Worm (Caenorhabditis elegans) whole organism, L2 larva: ENCODE data around the gene H01M10.2.
A peak's percentile ranks its signal among the peaks of the same experiment; 100 is the strongest.

Experiments
- F13H6.1 ChIP-seq: sonication (generic microtip); optimal IDR thresholded peaks from 2 replicates; lab custom pipeline; 2016; ENCODE audit warnings: missing genetic modification characterization, missing compliant biosample characterization
- crh-2 ChIP-seq: sonication (generic microtip); optimal IDR thresholded peaks from 2 replicates; lab custom pipeline; 2017; ENCODE audit warnings: missing biosample characterization, missing genetic modification characterization
- egl-27 ChIP-seq: sonication (generic microtip); optimal IDR thresholded peaks from 3 replicates; lab custom pipeline; 2017; ENCODE audit warnings: missing biosample characterization, missing genetic modification reagents, missing genetic modification characterization
- fos-1 ChIP-seq: fragments of 150-350 bp; optimal IDR thresholded peaks from 2 replicates; lab custom pipeline; 2014; ENCODE audit warnings: missing biosample characterization, missing genetic modification characterization
- lsy-2 ChIP-seq, 2 experiments: fragments of 150-350 bp in 1 of 2; sonication (generic microtip) in 1 of 2; optimal IDR thresholded peaks; 2 replicates each; lab custom pipeline; 2014 to 2017; ENCODE audit warnings: missing biosample characterization in 2 of 2, missing genetic modification characterization in 2 of 2
- mab-5 ChIP-seq: fragments of 150-350 bp; optimal IDR thresholded peaks from 2 replicates; lab custom pipeline; 2014; ENCODE audit warnings: missing biosample characterization, missing genetic modification characterization
- nhr-129 ChIP-seq: fragments of 150-350 bp; optimal IDR thresholded peaks from 2 replicates; lab custom pipeline; 2014; ENCODE audit warnings: missing biosample characterization, missing genetic modification characterization
- snpc-4 ChIP-seq: fragments of 150-350 bp; optimal IDR thresholded peaks from 2 replicates; lab custom pipeline; 2014; ENCODE audit warnings: missing biosample characterization, missing genetic modification characterization
- unc-55 ChIP-seq: fragments of 150-350 bp; sonication (generic microtip); optimal IDR thresholded peaks from 3 replicates; lab custom pipeline; 2014; ENCODE audit warnings: missing biosample characterization, missing genetic modification reagents, missing genetic modification characterization
- unc-62 ChIP-seq: fragments of 150-350 bp; optimal IDR thresholded peaks from 2 replicates; lab custom pipeline; 2014; ENCODE audit warnings: missing biosample characterization, missing genetic modification reagents, missing genetic modification characterization

DNA sequence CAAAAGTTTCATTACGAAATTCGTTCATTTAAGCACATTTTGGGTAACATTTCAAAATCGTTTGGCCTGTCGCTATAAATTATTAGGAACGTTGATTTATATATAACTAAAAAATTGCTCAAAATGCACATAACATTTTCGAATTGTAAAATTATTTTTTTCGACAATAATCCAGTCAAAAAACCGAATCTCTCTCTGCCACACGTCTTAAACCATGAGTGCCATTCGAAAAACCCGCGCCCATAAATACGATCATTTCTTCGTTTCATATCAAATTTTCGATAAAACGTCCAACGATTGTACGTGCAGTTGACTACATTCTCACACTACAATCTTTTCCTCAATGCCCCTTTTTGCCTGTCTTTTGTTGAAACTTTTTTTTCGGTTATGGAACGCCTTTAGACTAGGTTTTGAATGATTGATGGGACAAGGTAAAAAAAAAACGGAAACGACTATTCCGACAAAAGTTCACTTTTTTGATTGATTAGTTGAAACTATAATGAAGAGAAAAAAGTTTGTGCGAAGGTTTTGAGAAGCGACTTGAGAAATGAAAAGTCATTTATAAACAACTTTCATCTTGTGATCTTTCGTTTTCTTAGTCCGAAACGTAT, 7.2 kb upstream of the H01M10.2 start:
- peak; percentile 28 for TF ChIP-seq crh-2 (tag; lab: Kevin White, UChicago)
- TF ChIP-seq snpc-4 = no peak
- peak; percentile 27 for TF ChIP-seq nhr-129
- TF ChIP-seq F13H6.1 (tag; lab: Kevin White, UChicago) = no peak
- no peak for TF ChIP-seq lsy-2 (tag; optimal IDR thresholded peaks at IDR 0.05; lab: Kevin White, UChicago)
- no peak for TF ChIP-seq mab-5 (tag; lab: Kevin White, UChicago)
- TF ChIP-seq unc-55 (GFP tag; lab: Kevin White, UChicago) = no peak
- TF ChIP-seq egl-27 (tag; lab: Kevin White, UChicago) = no peak
- TF ChIP-seq unc-62 (GFP tag; lab: Kevin White, UChicago) = no peak
- no peak for TF ChIP-seq fos-1
